Fruit fly (Drosophila melanogaster) S2 (cell line): ENCODE data around the gene spi.

ENCODE experiments used
- CG8478 ChIP-seq: fragments of >200 bp; optimal IDR thresholded peaks from 2 replicates; lab custom pipeline; 2018
- CTCF ChIP-seq, 2 experiments: fragments of >200 bp; optimal IDR thresholded peaks; 2 replicates each; lab custom pipeline; 2018

DNA sequence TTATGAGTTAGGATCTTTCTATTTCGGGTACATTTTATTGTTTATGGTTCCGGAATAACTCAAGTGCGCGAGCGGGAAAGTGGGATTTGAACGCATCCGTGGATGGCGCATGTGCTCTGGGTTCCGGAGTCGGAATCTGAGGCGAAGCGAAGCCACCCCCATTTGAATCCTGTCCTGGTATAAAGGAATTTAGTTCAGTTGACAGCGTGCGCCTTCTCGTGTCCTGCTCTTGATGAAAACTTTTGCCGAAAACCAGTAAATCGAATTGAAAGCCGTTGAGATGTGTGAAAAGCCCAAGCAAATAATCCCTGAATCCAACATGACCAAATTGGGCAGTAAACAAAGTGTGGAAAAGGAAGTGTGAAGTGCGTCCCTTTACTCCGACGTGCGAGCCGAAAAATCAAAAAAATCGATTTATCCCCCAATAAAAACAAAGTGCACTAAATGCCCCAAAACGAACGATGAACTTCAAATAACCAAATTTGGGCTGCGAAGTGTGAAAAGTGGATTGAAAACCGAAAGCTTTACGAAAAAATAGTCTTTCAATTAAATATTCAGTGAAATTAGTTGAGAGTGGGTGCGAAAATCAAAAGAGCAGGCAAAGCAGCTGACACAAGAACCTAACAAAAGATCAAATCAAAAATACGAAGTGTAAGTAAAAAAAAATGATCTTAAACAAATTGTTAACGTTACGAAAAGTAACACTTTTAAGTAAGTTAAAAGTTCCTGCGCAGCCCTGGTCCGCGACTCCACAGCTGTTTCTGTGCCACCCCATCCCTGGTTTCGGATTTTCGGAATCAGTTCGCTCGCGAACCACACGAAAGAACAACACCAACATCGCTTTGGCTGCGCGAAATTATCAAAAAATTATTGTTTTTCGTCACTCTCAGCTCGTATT is 9.6 kb upstream of the spi start, which contains the start of gene Lar:
- TF ChIP-seq CTCF (optimal IDR thresholded peaks at IDR 0.05; lab: Kevin White, UChicago), result peak; percentile 7 to 28
- no peak for TF ChIP-seq CG8478 (lab: Kevin White, UChicago)
